Fruit fly (Drosophila melanogaster) whole organism, pupa: Measurements from ENCODE around the gene dpr2.

Source experiments
- CG10348 ChIP-seq: fragments of 200-800 bp; sonication (Bioruptor generic); IDR thresholded peaks from 2 replicates; pipeline ENCODE4 v1.3.6; 2022; ENCODE audit warnings: missing biosample characterization, missing genetic modification characterization
- CG12605 ChIP-seq: fragments of 200-800 bp; sonication (Bioruptor generic); IDR thresholded peaks from 2 replicates; pipeline ENCODE4 v1.3.6; 2022; ENCODE audit warnings: missing biosample characterization, missing genetic modification characterization
- CG13204 ChIP-seq: fragments of 200-800 bp; sonication (Bioruptor generic); optimal IDR thresholded peaks from 2 replicates; lab custom pipeline; 2018; ENCODE audit warnings: missing biosample characterization, mild to moderate bottlenecking, missing genetic modification characterization, moderate library complexity
- CG15710 ChIP-seq: fragments of 200-800 bp; sonication (Bioruptor generic); optimal IDR thresholded peaks from 2 replicates; lab custom pipeline; 2018; ENCODE audit warnings: missing biosample characterization, mild to moderate bottlenecking, missing genetic modification characterization, moderate library complexity
- CG17806 ChIP-seq: fragments of 200-800 bp; sonication (Bioruptor generic); optimal IDR thresholded peaks from 2 replicates; lab custom pipeline; 2018; ENCODE audit warnings: missing biosample characterization, mild to moderate bottlenecking, missing genetic modification characterization, moderate library complexity
- CG8159 ChIP-seq: fragments of 200-800 bp; sonication (Bioruptor generic); optimal IDR thresholded peaks from 3 replicates; lab custom pipeline; 2018; ENCODE audit warnings: missing biosample characterization, mild to moderate bottlenecking, missing genetic modification characterization, moderate library complexity
- CG8301 ChIP-seq: fragments of 200-800 bp; sonication (Bioruptor generic); optimal IDR thresholded peaks from 2 replicates; lab custom pipeline; 2018; ENCODE audit warnings: missing biosample characterization, mild to moderate bottlenecking, missing genetic modification characterization
- D1 ChIP-seq: fragments of 200-800 bp; sonication (Bioruptor generic); optimal IDR thresholded peaks from 2 replicates; lab custom pipeline; 2018; ENCODE audit warnings: missing biosample characterization, mild to moderate bottlenecking, missing genetic modification characterization, moderate library complexity
- EcR ChIP-seq: fragments of 200-800 bp; sonication (Bioruptor generic); optimal IDR thresholded peaks from 3 replicates; lab custom pipeline; 2019; ENCODE audit warnings: missing biosample characterization, missing genetic modification characterization, mild to moderate bottlenecking, moderate library complexity, missing genetic modification reagents
- Ets98B ChIP-seq: fragments of 200-800 bp; sonication (Bioruptor generic); IDR thresholded peaks from 2 replicates; pipeline ENCODE4 v1.3.6; 2022; ENCODE audit warnings: missing biosample characterization, missing genetic modification characterization
- Pif1B ChIP-seq: fragments of 200-800 bp; sonication (Bioruptor generic); optimal IDR thresholded peaks from 3 replicates; lab custom pipeline; 2016; ENCODE audit warnings: missing biosample characterization, missing genetic modification characterization
- Snoo ChIP-seq: fragments of 200-800 bp; sonication (Bioruptor generic); optimal IDR thresholded peaks from 3 replicates; lab custom pipeline; 2017; ENCODE audit warnings: missing biosample characterization, mild to moderate bottlenecking, missing genetic modification characterization, inconsistent platforms
- fd96Ca ChIP-seq: fragments of 200-800 bp; sonication (Bioruptor generic); IDR thresholded peaks from 3 replicates; pipeline ENCODE4 v1.3.6; 2022; ENCODE audit warnings: missing biosample characterization, missing genetic modification characterization
- gl ChIP-seq: fragments of 200-800 bp; sonication (Bioruptor generic); optimal IDR thresholded peaks from 2 replicates; lab custom pipeline; 2018; ENCODE audit warnings: missing biosample characterization, mild to moderate bottlenecking, missing genetic modification characterization

dm6 chr2L:11010999-11011398, 47.0 kb upstream of the dpr2 start, which contains the start of the genes Art8 and dUTPase:
- no peak for TF ChIP-seq CG10348 (GFP tag; lab: Robert Waterston, UW)
- TF ChIP-seq CG13204 (GFP tag; lab: Kevin White, UChicago), result no peak
- peak; percentile 44 for TF ChIP-seq Snoo (tag; lab: Kevin White, UChicago)
- peak; percentile 51 for TF ChIP-seq CG15710 (tag; lab: Kevin White, UChicago)
- TF ChIP-seq EcR (GFP tag; lab: Kevin White, UChicago), result no peak
- no peak for TF ChIP-seq Pif1B (GFP tag; lab: Kevin White, UChicago)
- no peak for TF ChIP-seq fd96Ca (GFP tag; lab: Robert Waterston, UW)
- no peak for TF ChIP-seq CG12605 (GFP tag; lab: Robert Waterston, UW)
- no peak for TF ChIP-seq CG8301
- peak; percentile 56 for TF ChIP-seq CG8159
- TF ChIP-seq CG17806, result peak; percentile 31
- TF ChIP-seq gl (tag; lab: Kevin White, UChicago), result no peak
- peak; percentile 61 for TF ChIP-seq Ets98B
- TF ChIP-seq D1 (tag; lab: Kevin White, UChicago), result no peak
